Worm (Caenorhabditis elegans): Measurements from ENCODE around the gene Y54F10BM.12.

The Y54F10BM.12 gene

ce11 chrIII:2283341-2283847 lies 46.1 kb downstream of the Y54F10BM.12 start:
- TF ChIP-seq aptf-2 (GFP tag; conservative IDR thresholded peaks at IDR 0.05) (no peak), Y79H2A.3 (GFP tag; conservative IDR thresholded peaks at IDR 0.05) (no peak), Y53F4B.3 (GFP tag; IDR thresholded peaks at IDR 0.05) (no peak), ekl-4 (GFP tag; IDR thresholded peaks at IDR 0.05) (no peak), madf-3 (GFP tag; IDR thresholded peaks at IDR 0.05) (no peak), ceh-79 (tag; optimal IDR thresholded peaks at IDR 0.05) (no peak), attf-5 (GFP tag; optimal IDR thresholded peaks at IDR 0.05) (no peak), aptf-3 (GFP tag; IDR thresholded peaks at IDR 0.05) (no peak), nhr-90 (tag; optimal IDR thresholded peaks at IDR 0.05) (no peak), F55B11.4 (tag; optimal IDR thresholded peaks at IDR 0.05; ENCODE audit: borderline replicate concordance, insufficient read depth) (no peak), egl-44 (GFP tag; IDR thresholded peaks at IDR 0.05) (no peak), ceh-40 (GFP tag; IDR thresholded peaks at IDR 0.05) (no peak), Y53G8AR.9 (GFP tag; conservative IDR thresholded peaks at IDR 0.05) (no peak)

ce11 chrIII:2281975-2282957 lies 47.2 kb downstream of the Y54F10BM.12 start, which contains the start of gene Y54F10BM.3:
Y54F10BM.3 (plus strand) TSS chrIII:2282025.
- TF ChIP-seq sptf-2 (GFP tag; optimal IDR thresholded peaks at IDR 0.05) (no peak), lin-54 (GFP tag; optimal IDR thresholded peaks at IDR 0.05) (no peak), Y79H2A.3 (GFP tag; conservative IDR thresholded peaks at IDR 0.05) (no peak), K12H6.12 (tag; optimal IDR thresholded peaks at IDR 0.05) (no peak), lsl-1 (GFP tag; optimal IDR thresholded peaks at IDR 0.05) (no peak), ceh-58 (GFP tag; IDR thresholded peaks at IDR 0.05) (no peak), C17E4.6 (GFP tag; IDR thresholded peaks at IDR 0.05) (no peak), aptf-3 (GFP tag; IDR thresholded peaks at IDR 0.05) (no peak), Y67H2A.10 (GFP tag; conservative IDR thresholded peaks at IDR 0.05) (no peak), die-1 (tag; optimal IDR thresholded peaks at IDR 0.05) (no peak)

- TF ChIP-seq atf-7 (tag; optimal IDR thresholded peaks at IDR 0.05) (no peak), snpc-1.1 (tag; optimal IDR thresholded peaks at IDR 0.05; ENCODE audit: insufficient read depth) (no peak), mel-28 (tag; optimal IDR thresholded peaks at IDR 0.05; ENCODE audit: borderline replicate concordance) (no peak), B0261.1 (tag; optimal IDR thresholded peaks at IDR 0.05) (no peak), Y53G8AR.9 (GFP tag; conservative IDR thresholded peaks at IDR 0.05) (no peak), ztf-18 (tag; optimal IDR thresholded peaks at IDR 0.05) (no peak), dox-1 (GFP tag; IDR thresholded peaks at IDR 0.05) (no peak)
Observed at ce11 chrIII:2280569-2280968, 48.9 kb downstream of the Y54F10BM.12 start, which contains the start of gene Y54F10BM.22. Y54F10BM.22 (plus strand) TSS chrIII:2280899.

- TF ChIP-seq nhr-80 (tag; optimal IDR thresholded peaks at IDR 0.05), result no peak
- TF ChIP-seq madf-10 (tag; optimal IDR thresholded peaks at IDR 0.05), result no peak
- no peak for TF ChIP-seq ceh-27 (GFP tag; optimal IDR thresholded peaks at IDR 0.05)
- no peak for TF ChIP-seq unc-130 (GFP tag; optimal IDR thresholded peaks at IDR 0.05)
- no peak for TF ChIP-seq hmg-1.2 (GFP tag; IDR thresholded peaks at IDR 0.05)
- no peak for TF ChIP-seq Y67H2A.10 (GFP tag; conservative IDR thresholded peaks at IDR 0.05)
- TF ChIP-seq cebp-1 (GFP tag; IDR thresholded peaks at IDR 0.05), result no peak
- no peak for TF ChIP-seq cebp-1 (tag; optimal IDR thresholded peaks at IDR 0.05)
- TF ChIP-seq zfh-2 (GFP tag; conservative IDR thresholded peaks at IDR 0.05), result no peak
- TF ChIP-seq Y53F4B.3 (GFP tag; IDR thresholded peaks at IDR 0.05), result no peak
- no peak for TF ChIP-seq T07F8.4 (tag; optimal IDR thresholded peaks at IDR 0.05)
- no peak for TF ChIP-seq F10E7.11 (tag; optimal IDR thresholded peaks at IDR 0.05)
- TF ChIP-seq mcd-1 (GFP tag; IDR thresholded peaks at IDR 0.05), result no peak
- no peak for TF ChIP-seq nfya-1 (tag; optimal IDR thresholded peaks at IDR 0.05; ENCODE audit: borderline replicate concordance, insufficient read depth)
Observed at ce11 chrIII:2279457-2279856, 50.0 kb downstream of the Y54F10BM.12 start, which contains the start of gene Y54F10BM.23. Y54F10BM.23 (minus strand) TSS chrIII:2279557.
